Worm (Caenorhabditis elegans) whole organism, young adult: ENCODE data around the gene adah-1.

Experiments
- ceh-27 ChIP-seq: fragments of 200-800 bp; sonication (Bioruptor generic); optimal IDR thresholded peaks from 2 replicates; lab custom pipeline; 2018; ENCODE audit warnings: mild to moderate bottlenecking, missing genetic modification characterization, moderate library complexity, missing compliant biosample characterization
- die-1 ChIP-seq: sonication (generic microtip); optimal IDR thresholded peaks from 2 replicates; lab custom pipeline; 2016; ENCODE audit warnings: missing genotype, mild to moderate bottlenecking, missing genetic modification characterization, missing compliant biosample characterization

DNA sequence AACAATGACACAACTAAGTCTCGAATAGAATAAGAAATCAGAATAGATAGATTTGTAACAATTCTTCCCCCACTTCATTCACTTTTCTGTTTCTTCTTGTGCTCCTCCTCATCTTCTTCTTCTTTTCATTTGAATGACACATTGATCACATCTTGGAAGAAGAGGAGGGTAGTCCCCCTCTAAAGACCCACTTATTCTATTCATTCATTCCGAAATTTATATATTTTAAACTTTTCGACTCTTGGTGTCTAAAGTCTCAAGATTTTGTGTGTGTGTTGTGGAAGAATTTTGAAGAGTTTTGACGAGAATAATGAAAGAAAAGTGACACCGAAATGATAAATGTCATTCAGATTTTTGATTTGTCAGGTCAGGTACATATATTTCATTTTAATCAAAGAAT is 32.9 kb upstream of the adah-1 start:
- TF ChIP-seq die-1 (tag; lab: Kevin White, UChicago) (no peak), ceh-27 (no peak)
